Worm (Caenorhabditis elegans) whole organism, L4 larva: ENCODE measurements around the gene R05G6.5.

Experiments
- ces-1 ChIP-seq: fragments of 150-350 bp; sonication (generic microtip); optimal IDR thresholded peaks from 4 replicates; lab custom pipeline; 2014; ENCODE audit warnings: missing biosample characterization, missing genetic modification reagents, missing genetic modification characterization
- daf-12 ChIP-seq: fragments of 150-350 bp; optimal IDR thresholded peaks from 2 replicates; lab custom pipeline; 2014; ENCODE audit warnings: missing biosample characterization, missing genetic modification reagents, missing genetic modification characterization
- dve-1 ChIP-seq: sonication (generic microtip); optimal IDR thresholded peaks from 2 replicates; lab custom pipeline; 2017; ENCODE audit warnings: antibody characterized with exemption, mild to moderate bottlenecking, missing genetic modification characterization, missing compliant biosample characterization; ENCODE audit not compliant: insufficient read depth
- egl-27 ChIP-seq: sonication (generic microtip); optimal IDR thresholded peaks from 3 replicates; lab custom pipeline; 2017; ENCODE audit warnings: missing biosample characterization, missing genetic modification reagents, missing genetic modification characterization
- fos-1 ChIP-seq: fragments of 150-350 bp; optimal IDR thresholded peaks from 2 replicates; lab custom pipeline; 2014; ENCODE audit warnings: missing biosample characterization, missing genetic modification characterization
- lir-3 ChIP-seq: sonication (generic microtip); optimal IDR thresholded peaks from 2 replicates; lab custom pipeline; 2016; ENCODE audit warnings: mild to moderate bottlenecking, missing genetic modification characterization, missing compliant biosample characterization
- lsy-2 ChIP-seq, 2 experiments: fragments of 150-350 bp in 1 of 2; sonication (generic microtip) in 1 of 2; optimal IDR thresholded peaks; 2 replicates each; lab custom pipeline; 2014 to 2017; ENCODE audit warnings: missing biosample characterization in 2 of 2, missing genetic modification characterization in 2 of 2
- mdl-1 ChIP-seq, 2 experiments: fragments of 150-350 bp in 1 of 2; sonication (generic microtip) in 1 of 2; optimal IDR thresholded peaks; 2 replicates each; lab custom pipeline; 2014 to 2017; ENCODE audit warnings: missing biosample characterization in 2 of 2, missing genetic modification characterization in 2 of 2
- skn-1 ChIP-seq: fragments of 150-350 bp; optimal IDR thresholded peaks from 2 replicates; lab custom pipeline; 2014; ENCODE audit warnings: missing biosample characterization, missing genetic modification characterization
- snpc-4 ChIP-seq: fragments of 150-350 bp; optimal IDR thresholded peaks from 2 replicates; lab custom pipeline; 2014; ENCODE audit warnings: missing biosample characterization, missing genetic modification characterization
- unc-39 ChIP-seq: sonication (generic microtip); optimal IDR thresholded peaks from 2 replicates; lab custom pipeline; 2017; ENCODE audit warnings: missing biosample characterization, missing genetic modification characterization
- unc-62 ChIP-seq, 3 experiments: fragments of 150-350 bp in 1 of 3; sonication (generic microtip); optimal IDR thresholded peaks in 2 of 3; peaks in 1 of 3; 1 replicate in 1 of 3; 2 replicates in 2 of 3; lab custom pipeline; 2014 to 2017; ENCODE audit warnings: missing biosample characterization in 3 of 3, missing genetic modification characterization in 3 of 3, missing genetic modification reagents in 3 of 3, missing genotype in 1 of 3
- ztf-11 ChIP-seq: fragments of 150-350 bp; optimal IDR thresholded peaks from 2 replicates; lab custom pipeline; 2014; ENCODE audit warnings: missing biosample characterization, missing genetic modification characterization

ce11 chrIV:7491464-7491863 is 16.7 kb upstream of the R05G6.5 start, which contains the start of gene F55G1.1:
- TF ChIP-seq daf-12 (tag; lab: Kevin White, UChicago), result no peak
- TF ChIP-seq unc-62 (GFP tag; optimal IDR thresholded peaks at IDR 0.05 in 1 of 2; lab: Kevin White, UChicago), result peak in 1 of 2 experiments; percentile 79
- TF ChIP-seq unc-62 (tag; optimal IDR thresholded peaks at IDR 0.05; lab: Kevin White, UChicago), result no peak
- no peak for TF ChIP-seq skn-1 (tag; lab: Kevin White, UChicago)
- no peak for TF ChIP-seq egl-27 (tag; lab: Kevin White, UChicago)
- TF ChIP-seq lir-3 (tag; lab: Kevin White, UChicago), result no peak
- TF ChIP-seq fos-1 (tag; lab: Kevin White, UChicago), result no peak
- no peak for TF ChIP-seq unc-39 (tag; lab: Kevin White, UChicago)
- no peak for TF ChIP-seq mdl-1 (tag; optimal IDR thresholded peaks at IDR 0.05; lab: Kevin White, UChicago)
- TF ChIP-seq ztf-11 (tag; lab: Kevin White, UChicago), result no peak
- no peak for TF ChIP-seq ces-1
- no peak for TF ChIP-seq snpc-4 (tag; lab: Kevin White, UChicago)
- no peak for TF ChIP-seq dve-1
- no peak for TF ChIP-seq lsy-2 (tag; optimal IDR thresholded peaks at IDR 0.05; lab: Kevin White, UChicago)
